Worm (Caenorhabditis elegans): ENCODE measurements around the gene npr-19.

DNA sequence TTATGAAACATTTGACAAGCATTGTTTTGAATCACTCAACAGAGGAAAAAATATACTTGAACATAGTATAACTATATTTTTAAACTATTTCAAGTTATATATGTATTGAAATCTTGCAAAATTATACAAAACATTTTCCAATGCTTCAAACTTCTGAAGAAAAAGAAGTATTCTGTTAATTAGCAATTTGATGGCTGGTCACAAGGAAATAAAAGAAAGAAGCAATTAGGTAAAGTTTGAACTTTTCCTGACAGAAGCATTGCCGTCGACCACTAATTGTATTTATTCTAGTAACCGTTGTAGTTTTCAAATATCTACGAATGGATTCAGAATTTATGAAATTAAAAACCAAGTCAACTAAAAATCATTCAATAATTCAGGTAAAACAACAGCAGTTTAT is 46.9 kb downstream of the npr-19 start:
- TF ChIP-seq W03F9.2 (tag; optimal IDR thresholded peaks at IDR 0.05) (no peak), dao-5 (tag; optimal IDR thresholded peaks at IDR 0.05) (no peak), him-1 (tag; optimal IDR thresholded peaks at IDR 0.05) (no peak)
